Worm (Caenorhabditis elegans): Measurements from ENCODE around the gene H32C10.1.

ce11 chrIV:5896341-5896740 is 37.8 kb upstream of the H32C10.1 start, which contains the start of gene pck-3:
- TF ChIP-seq rec-8 (tag; optimal IDR thresholded peaks at IDR 0.05) (no peak), hmg-20 (GFP tag; IDR thresholded peaks at IDR 0.05) (no peak), snpc-4 (GFP tag; optimal IDR thresholded peaks at IDR 0.05) (no peak), snpc-4 (tag; optimal IDR thresholded peaks at IDR 0.05) (no peak), nfya-2 (GFP tag; IDR thresholded peaks at IDR 0.05) (no peak), die-1 (tag; optimal IDR thresholded peaks at IDR 0.05) (no peak), K11D2.4 (GFP tag; IDR thresholded peaks at IDR 0.05) (no peak)

Data from whole organism, young adult.